Worm (Caenorhabditis elegans) whole organism, L4/young adult: Measurements from ENCODE around the gene cki-2.

Experiments used
- W03F9.2 ChIP-seq: fragments of 150-350 bp; optimal IDR thresholded peaks from 2 replicates; lab custom pipeline; 2014; ENCODE audit warnings: missing biosample characterization, missing genetic modification characterization
- dao-5 ChIP-seq: sonication (generic microtip); optimal IDR thresholded peaks from 2 replicates; lab custom pipeline; 2016; ENCODE audit warnings: missing genotype, missing genetic modification characterization, moderate library complexity, missing compliant biosample characterization
- him-1 ChIP-seq: sonication (generic microtip); optimal IDR thresholded peaks from 2 replicates; lab custom pipeline; 2016; ENCODE audit warnings: missing genotype, missing genetic modification reagents, missing genetic modification characterization, missing compliant biosample characterization

DNA sequence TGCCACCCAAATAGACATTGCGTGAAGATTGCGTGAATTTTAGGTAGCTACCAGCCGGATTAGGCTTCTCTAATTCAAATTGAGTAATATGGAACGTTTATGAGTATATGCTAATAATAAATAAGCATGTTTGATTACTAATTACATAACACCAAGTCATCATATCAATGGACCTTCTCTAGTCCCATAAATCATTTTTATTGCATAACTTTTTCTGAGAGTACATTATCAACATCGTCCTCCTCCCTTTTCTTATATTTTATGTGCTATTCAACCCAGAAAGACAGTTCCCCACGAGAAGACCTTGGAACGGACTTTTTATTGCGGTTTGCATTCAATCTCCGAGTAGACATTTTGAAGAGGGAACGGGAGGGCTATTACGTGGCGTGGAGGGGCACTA is 4.0 kb upstream of the cki-2 start:
- TF ChIP-seq him-1 (tag; lab: Kevin White, UChicago) (no peak), dao-5 (tag; lab: Kevin White, UChicago) (no peak), W03F9.2 (tag; lab: Kevin White, UChicago) (no peak)
